Worm (Caenorhabditis elegans): ENCODE results near the gene fbf-2.

fbf-2 gene

DNA sequence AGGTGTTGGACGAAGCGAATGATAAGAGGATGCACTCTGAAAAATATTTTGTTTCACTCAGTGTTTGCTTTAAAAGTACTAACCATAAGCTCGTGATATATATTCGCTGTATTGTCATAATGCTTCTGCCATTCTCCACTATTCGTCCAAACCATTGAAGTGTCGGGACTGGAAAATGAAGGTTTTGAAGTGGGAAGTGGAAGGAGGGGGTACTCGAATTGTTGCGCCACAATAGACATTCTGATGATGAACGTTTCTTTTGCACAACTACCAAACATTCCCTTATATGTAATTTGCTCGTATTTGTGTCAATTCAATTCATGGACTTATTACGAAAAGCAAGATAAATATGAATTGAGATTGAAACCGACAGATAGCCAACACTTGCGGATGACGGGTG lies 24.0 kb upstream of the fbf-2 start:
- TF ChIP-seq ceh-27 (GFP tag; optimal IDR thresholded peaks at IDR 0.05) (peak; percentile 61), zim-3 (tag; optimal IDR thresholded peaks at IDR 0.05) (no peak)

- TF ChIP-seq egl-18 (GFP tag; IDR thresholded peaks at IDR 0.05), result no peak
- peak; percentile 21 for TF ChIP-seq ceh-27 (GFP tag; optimal IDR thresholded peaks at IDR 0.05)
- TF ChIP-seq madf-10 (tag; optimal IDR thresholded peaks at IDR 0.05), result no peak
These were observed 22.7 kb upstream of the fbf-2 start for ce11 chrII:6113842-6114441.

- TF ChIP-seq F22D6.2 (tag; optimal IDR thresholded peaks at IDR 0.05), result no peak
- no peak for TF ChIP-seq nfya-2 (GFP tag; IDR thresholded peaks at IDR 0.05)
- TF ChIP-seq unc-130 (GFP tag; optimal IDR thresholded peaks at IDR 0.05), result no peak
- TF ChIP-seq madf-8 (GFP tag; conservative IDR thresholded peaks at IDR 0.05), result peak; percentile 70
- TF ChIP-seq nfya-1 (tag; optimal IDR thresholded peaks at IDR 0.05; ENCODE audit: borderline replicate concordance, insufficient read depth), result no peak
- TF ChIP-seq let-607 (tag; optimal IDR thresholded peaks at IDR 0.05), result no peak
- TF ChIP-seq madf-3 (GFP tag; IDR thresholded peaks at IDR 0.05), result no peak
- no peak for TF ChIP-seq Y53G8AR.9 (GFP tag; conservative IDR thresholded peaks at IDR 0.05)
- TF ChIP-seq lin-35 (GFP tag; optimal IDR thresholded peaks at IDR 0.05), result no peak
- no peak for TF ChIP-seq F37B4.10 (GFP tag; IDR thresholded peaks at IDR 0.05)
- no peak for TF ChIP-seq die-1 (tag; optimal IDR thresholded peaks at IDR 0.05)
- no peak for TF ChIP-seq repo-1 (tag; optimal IDR thresholded peaks at IDR 0.05)
- TF ChIP-seq B0019.2 (GFP tag; conservative IDR thresholded peaks at IDR 0.05), result no peak
- TF ChIP-seq egrh-3 (GFP tag; IDR thresholded peaks at IDR 0.05), result no peak
- no peak for TF ChIP-seq sptf-2 (GFP tag; optimal IDR thresholded peaks at IDR 0.05)
- TF ChIP-seq ceh-91 (GFP tag; IDR thresholded peaks at IDR 0.05), result peak; percentile 75
- TF ChIP-seq ztf-22 (GFP tag; optimal IDR thresholded peaks at IDR 0.05), result no peak
- peak; percentile 66 for TF ChIP-seq D2030.7 (GFP tag; IDR thresholded peaks at IDR 0.05)
- no peak for TF ChIP-seq sdz-38 (tag; optimal IDR thresholded peaks at IDR 0.05)
- TF ChIP-seq rpc-1 (optimal IDR thresholded peaks at IDR 0.05), result no peak
- no peak for TF ChIP-seq rpc-1 (tag; optimal IDR thresholded peaks at IDR 0.05)
- no peak for TF ChIP-seq bed-1 (GFP tag; IDR thresholded peaks at IDR 0.05)
- peak; percentile 3 for TF ChIP-seq lin-54 (GFP tag; optimal IDR thresholded peaks at IDR 0.05)
- TF ChIP-seq ama-1 (optimal IDR thresholded peaks at IDR 0.05), result no peak
- TF ChIP-seq ama-1 (GFP tag; optimal IDR thresholded peaks at IDR 0.05), result no peak
- TF ChIP-seq ceh-58 (GFP tag; IDR thresholded peaks at IDR 0.05), result no peak
- no peak for TF ChIP-seq hsf-1 (GFP tag; IDR thresholded peaks at IDR 0.05)
- peak; percentile 79 for TF ChIP-seq madf-6 (GFP tag; IDR thresholded peaks at IDR 0.05)
- no peak for TF ChIP-seq pbrm-1 (GFP tag; IDR thresholded peaks at IDR 0.05)
- TF ChIP-seq lin-40 (tag; optimal IDR thresholded peaks at IDR 0.05), result no peak
- TF ChIP-seq aptf-2 (GFP tag; conservative IDR thresholded peaks at IDR 0.05), result no peak
- no peak for TF ChIP-seq mxl-1 (tag; optimal IDR thresholded peaks at IDR 0.05)
- TF ChIP-seq F33H1.4 (GFP tag; IDR thresholded peaks at IDR 0.05), result peak; percentile 83
- TF ChIP-seq F39B2.1 (GFP tag; IDR thresholded peaks at IDR 0.05), result no peak
- TF ChIP-seq lsy-27 (tag; optimal IDR thresholded peaks at IDR 0.05; ENCODE audit: borderline replicate concordance, insufficient read depth), result no peak
- no peak for TF ChIP-seq unc-62 (GFP tag; optimal IDR thresholded peaks at IDR 0.05)
- no peak for TF ChIP-seq athp-1 (tag; optimal IDR thresholded peaks at IDR 0.05)
- TF ChIP-seq let-526 (GFP tag; IDR thresholded peaks at IDR 0.05), result no peak
- TF ChIP-seq lin-26 (GFP tag; IDR thresholded peaks at IDR 0.05), result no peak
- no peak for TF ChIP-seq mcd-1 (GFP tag; IDR thresholded peaks at IDR 0.05)
- TF ChIP-seq rcor-1 (GFP tag; IDR thresholded peaks at IDR 0.05), result no peak
These were observed 21.9 kb upstream of the fbf-2 start, which contains the start of gene heri-1 for ce11 chrII:6113187-6113586. Gene heri-1, minus strand, starts transcription at chrII:6113194.
